Fruit fly (Drosophila melanogaster): ENCODE measurements around the gene betaTub97EF.

The betaTub97EF gene

dm6 chr3R:27988647-27989430, 655 bp upstream of the betaTub97EF start:
- TF ChIP-seq zen2 (GFP tag; IDR thresholded peaks at IDR 0.05; ENCODE audit: partially characterized antibody), result no peak
- TF ChIP-seq amos (GFP tag; IDR thresholded peaks at IDR 0.05; ENCODE audit: partially characterized antibody), result no peak
- peak; percentile 46 for TF ChIP-seq Drgx (GFP tag; IDR thresholded peaks at IDR 0.05)
- TF ChIP-seq dmrt11E (tag; optimal IDR thresholded peaks at IDR 0.05), result no peak
- TF ChIP-seq CG7372 (GFP tag; IDR thresholded peaks at IDR 0.05), result no peak
- TF ChIP-seq shn (GFP tag; optimal IDR thresholded peaks at IDR 0.05), result no peak
- TF ChIP-seq Tbp (GFP tag; optimal IDR thresholded peaks at IDR 0.05), result no peak
- no peak for TF ChIP-seq ac (GFP tag; optimal IDR thresholded peaks at IDR 0.05)
- no peak for TF ChIP-seq CG13894 (tag; optimal IDR thresholded peaks at IDR 0.05)
- TF ChIP-seq CG6175 (GFP tag; IDR thresholded peaks at IDR 0.05), result no peak
- peak; percentile 80 for TF ChIP-seq CG4707 (GFP tag; optimal IDR thresholded peaks at IDR 0.05)
- TF ChIP-seq CG12299 (tag; optimal IDR thresholded peaks at IDR 0.05), result no peak
- peak; percentile 32 for TF ChIP-seq CG14710 (tag; optimal IDR thresholded peaks at IDR 0.05)
- no peak for TF ChIP-seq luna (GFP tag; optimal IDR thresholded peaks at IDR 0.05)
- TF ChIP-seq hbn (GFP tag; IDR thresholded peaks at IDR 0.05; ENCODE audit: partially characterized antibody), result no peak
- TF ChIP-seq eyg (GFP tag; optimal IDR thresholded peaks at IDR 0.05), result no peak
- TF ChIP-seq lola (GFP tag; optimal IDR thresholded peaks at IDR 0.05), result no peak
- no peak for TF ChIP-seq cas (GFP tag; IDR thresholded peaks at IDR 0.05)
- peak; percentile 4 for TF ChIP-seq nerfin-1 (tag; optimal IDR thresholded peaks at IDR 0.05)
- no peak for TF ChIP-seq CG3065 (GFP tag; optimal IDR thresholded peaks at IDR 0.05)
- TF ChIP-seq CG14965 (GFP tag; optimal IDR thresholded peaks at IDR 0.05; ENCODE audit: borderline replicate concordance), result no peak
- peak; percentile 38; the same call in 1 of the 2 replicates for TF ChIP-seq Taf1 (GFP tag; IDR thresholded peaks at IDR 0.05)
- no peak for TF ChIP-seq mirr (GFP tag; optimal IDR thresholded peaks at IDR 0.05)
- TF ChIP-seq grn (GFP tag; optimal IDR thresholded peaks at IDR 0.05), result no peak
- peak; percentile 73 to 82 for TF ChIP-seq Trl (optimal IDR thresholded peaks at IDR 0.05)
- TF ChIP-seq Trl (GFP tag; optimal IDR thresholded peaks at IDR 0.05), result peak; percentile 4
- peak; percentile 57 for TF ChIP-seq CG18619 (GFP tag; optimal IDR thresholded peaks at IDR 0.05)
- no peak for TF ChIP-seq unc-4 (GFP tag; IDR thresholded peaks at IDR 0.05; ENCODE audit: partially characterized antibody)
- peak; percentile 31 for TF ChIP-seq phol (tag; optimal IDR thresholded peaks at IDR 0.05)
- TF ChIP-seq Pdp1 (GFP tag; optimal IDR thresholded peaks at IDR 0.05), result peak; percentile 36 to 65
- TF ChIP-seq cg (GFP tag; optimal IDR thresholded peaks at IDR 0.05), result no peak
- no peak for TF ChIP-seq CG2875 (GFP tag; optimal IDR thresholded peaks at IDR 0.05)
- no peak for TF ChIP-seq Mad (GFP tag; optimal IDR thresholded peaks at IDR 0.05)
- no peak for TF ChIP-seq danr (GFP tag; IDR thresholded peaks at IDR 0.05)
- TF ChIP-seq CTCF (GFP tag; optimal IDR thresholded peaks at IDR 0.05), result peak; percentile 56
- no peak for TF ChIP-seq CG16863 (GFP tag; optimal IDR thresholded peaks at IDR 0.05)
- TF ChIP-seq CG10543 (GFP tag; optimal IDR thresholded peaks at IDR 0.05), result peak; percentile 7
- TF ChIP-seq CG15011 (GFP tag; optimal IDR thresholded peaks at IDR 0.05), result no peak
- no peak for TF ChIP-seq crc (GFP tag; optimal IDR thresholded peaks at IDR 0.05)
- no peak for TF ChIP-seq CG15073 (GFP tag; optimal IDR thresholded peaks at IDR 0.05)
- peak in 1 of 2 experiments; percentile 53 for TF ChIP-seq chif (GFP tag; optimal IDR thresholded peaks at IDR 0.05)
- TF ChIP-seq gce (GFP tag; IDR thresholded peaks at IDR 0.05), result no peak
- TF ChIP-seq CG11093 (GFP tag; IDR thresholded peaks at IDR 0.05), result 0 out of 3 replicates have a peak, but pooled peaks have one; percentile 12
- TF ChIP-seq Stat92E (GFP tag; optimal IDR thresholded peaks at IDR 0.05), result no peak
- no peak for TF ChIP-seq Bteb2 (GFP tag; optimal IDR thresholded peaks at IDR 0.05)
- TF ChIP-seq Meics (GFP tag; optimal IDR thresholded peaks at IDR 0.05), result peak; percentile 51
- peak; percentile 54 for TF ChIP-seq CG11504 (tag; optimal IDR thresholded peaks at IDR 0.05)
- TF ChIP-seq YL-1 (GFP tag; optimal IDR thresholded peaks at IDR 0.05), result no peak
- TF ChIP-seq CG10565 (GFP tag; optimal IDR thresholded peaks at IDR 0.05), result no peak
